Fruit fly (Drosophila melanogaster): ENCODE measurements around the gene CG17154.
A peak's percentile ranks its signal among the peaks of the same experiment; 100 is the strongest.

Gene CG17154

DNA sequence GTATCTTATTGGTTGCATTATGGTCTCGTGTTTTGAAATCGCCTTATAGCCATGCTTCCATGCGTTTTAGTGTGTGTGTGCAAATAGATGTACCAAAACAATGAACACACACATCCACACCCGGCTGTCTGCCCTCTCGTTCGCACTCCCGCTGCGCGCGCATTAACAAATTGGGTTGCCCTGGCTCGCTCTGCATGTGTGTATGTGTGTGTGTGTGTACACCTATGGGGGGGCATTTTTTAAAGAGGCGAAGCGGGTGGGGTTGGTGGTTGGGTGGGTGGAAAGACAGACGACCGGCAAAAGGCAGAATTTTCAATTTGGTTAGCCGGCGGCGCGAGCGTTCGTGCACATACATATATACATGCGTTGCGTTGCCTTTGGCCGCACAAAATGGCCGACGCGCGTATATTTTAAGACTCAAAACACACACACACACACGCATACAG, 35.7 kb downstream of the CG17154 start:
- no peak for TF ChIP-seq Clk (GFP tag; optimal IDR thresholded peaks at IDR 0.05)
- TF ChIP-seq CG12768 (GFP tag; optimal IDR thresholded peaks at IDR 0.05): peak; percentile 87
- TF ChIP-seq Hr96 (GFP tag; optimal IDR thresholded peaks at IDR 0.05): no peak
- peak; percentile 87 for TF ChIP-seq cic (GFP tag; optimal IDR thresholded peaks at IDR 0.05)
- TF ChIP-seq Mnt (GFP tag; optimal IDR thresholded peaks at IDR 0.05): peak; percentile 94
- TF ChIP-seq CG7045 (GFP tag; optimal IDR thresholded peaks at IDR 0.05): peak; percentile 20
- no peak for TF ChIP-seq Crg-1 (GFP tag; optimal IDR thresholded peaks at IDR 0.05)
- peak; percentile 18 for TF ChIP-seq CG33017 (tag; optimal IDR thresholded peaks at IDR 0.05)
- peak; percentile 64 for TF ChIP-seq CG14711 (tag; optimal IDR thresholded peaks at IDR 0.05)
- TF ChIP-seq cnc (optimal IDR thresholded peaks at IDR 0.05): no peak
- TF ChIP-seq toe (GFP tag; optimal IDR thresholded peaks at IDR 0.05): no peak
- TF ChIP-seq tj (GFP tag; optimal IDR thresholded peaks at IDR 0.05): peak; percentile 62
- peak; percentile 50 for TF ChIP-seq CG7101 (tag; optimal IDR thresholded peaks at IDR 0.05)
- peak; percentile 31 for TF ChIP-seq bab1 (GFP tag; optimal IDR thresholded peaks at IDR 0.05)
- peak; percentile 54 for TF ChIP-seq pad (GFP tag; optimal IDR thresholded peaks at IDR 0.05)

DNA sequence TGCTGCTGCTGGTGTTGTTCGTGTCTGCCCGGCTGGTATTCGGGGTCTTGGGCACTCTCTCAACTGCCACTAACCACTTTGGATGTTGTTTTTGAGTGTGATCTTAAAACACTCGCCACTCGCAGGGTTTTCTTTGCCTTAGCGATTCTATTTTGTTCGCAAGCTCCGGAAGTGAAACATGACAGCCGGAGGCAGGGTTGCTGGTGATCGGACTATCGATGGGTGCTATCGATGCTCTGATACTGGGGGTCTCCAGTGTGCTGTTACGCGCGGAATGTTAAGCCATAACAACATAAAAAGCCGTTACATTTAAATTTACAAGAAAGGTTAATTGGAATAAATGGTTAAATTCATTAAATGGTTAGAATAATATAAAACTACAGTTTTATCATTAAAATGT, 36.5 kb downstream of the CG17154 start, which contains the start of gene yps:
Gene yps, minus strand, starts transcription at position 176 of the 400 bp plus-strand sequence.
- TF ChIP-seq ovo (GFP tag; optimal IDR thresholded peaks at IDR 0.05) (peak; percentile 93), cnc (optimal IDR thresholded peaks at IDR 0.05) (no peak), Hr96 (GFP tag; optimal IDR thresholded peaks at IDR 0.05) (peak; percentile 93), bab1 (GFP tag; optimal IDR thresholded peaks at IDR 0.05) (peak; percentile 96), cic (GFP tag; optimal IDR thresholded peaks at IDR 0.05) (peak; percentile 82), CG7045 (GFP tag; optimal IDR thresholded peaks at IDR 0.05) (peak; percentile 96), pad (GFP tag; optimal IDR thresholded peaks at IDR 0.05) (peak; percentile 88), tj (GFP tag; optimal IDR thresholded peaks at IDR 0.05) (peak; percentile 76), Clk (GFP tag; optimal IDR thresholded peaks at IDR 0.05) (peak; percentile 80), CG1620 (GFP tag; optimal IDR thresholded peaks at IDR 0.05) (peak; percentile 95), Crg-1 (GFP tag; optimal IDR thresholded peaks at IDR 0.05) (peak; percentile 96), CG11617 (GFP tag; optimal IDR thresholded peaks at IDR 0.05) (peak; percentile 96), Mnt (GFP tag; optimal IDR thresholded peaks at IDR 0.05) (peak; percentile 96), CG12768 (GFP tag; optimal IDR thresholded peaks at IDR 0.05) (peak; percentile 93), CG5204 (GFP tag; optimal IDR thresholded peaks at IDR 0.05) (no peak), CG7101 (tag; optimal IDR thresholded peaks at IDR 0.05) (peak; percentile 97), CG33017 (tag; optimal IDR thresholded peaks at IDR 0.05) (peak; percentile 88), CG14711 (tag; optimal IDR thresholded peaks at IDR 0.05) (peak; percentile 85), toe (GFP tag; optimal IDR thresholded peaks at IDR 0.05) (no peak), kay (GFP tag; ENCODE audit: borderline replicate concordance) (no peak)

DNA sequence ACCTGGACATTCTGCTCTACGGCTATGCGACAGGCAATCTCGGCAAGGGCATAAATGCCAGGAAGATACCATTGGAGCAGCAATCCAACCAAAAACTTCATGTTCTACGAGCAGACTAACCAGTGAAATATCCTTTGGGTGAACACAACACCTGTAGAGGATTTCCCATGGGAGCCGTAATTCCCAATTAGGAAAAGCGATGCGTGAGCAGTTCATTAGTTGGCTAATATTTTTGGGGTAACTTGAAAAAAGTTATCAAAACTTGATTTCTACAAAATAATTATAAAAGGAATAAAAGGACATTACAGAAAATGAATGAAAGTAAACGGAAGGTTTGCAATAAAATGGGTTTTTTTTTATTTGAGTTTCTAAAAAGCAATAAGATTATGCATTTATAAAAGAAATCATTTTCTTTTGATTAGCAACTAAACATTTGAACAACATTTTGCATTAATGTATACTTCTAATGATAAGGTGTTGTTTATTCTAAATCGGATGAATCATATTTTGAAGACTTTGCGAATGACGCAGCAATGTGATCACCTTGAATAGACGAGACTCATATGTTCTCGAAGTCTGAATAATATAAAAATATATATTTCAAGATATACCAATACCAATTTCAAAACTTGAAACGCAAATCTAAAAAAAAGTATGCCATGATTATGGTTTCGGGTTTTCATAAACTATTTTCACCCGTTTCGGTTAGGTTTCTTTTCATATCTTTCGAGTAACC, 39.0 kb downstream of the CG17154 start, which contains the start of the genes Ir68b and CG34241:
Gene Ir68b, minus strand, starts transcription at position 101 of the 736 bp plus-strand sequence.
Gene CG34241, plus strand, starts transcription at position 686 of the 736 bp plus-strand sequence.
- TF ChIP-seq toe (GFP tag; optimal IDR thresholded peaks at IDR 0.05): no peak

DNA sequence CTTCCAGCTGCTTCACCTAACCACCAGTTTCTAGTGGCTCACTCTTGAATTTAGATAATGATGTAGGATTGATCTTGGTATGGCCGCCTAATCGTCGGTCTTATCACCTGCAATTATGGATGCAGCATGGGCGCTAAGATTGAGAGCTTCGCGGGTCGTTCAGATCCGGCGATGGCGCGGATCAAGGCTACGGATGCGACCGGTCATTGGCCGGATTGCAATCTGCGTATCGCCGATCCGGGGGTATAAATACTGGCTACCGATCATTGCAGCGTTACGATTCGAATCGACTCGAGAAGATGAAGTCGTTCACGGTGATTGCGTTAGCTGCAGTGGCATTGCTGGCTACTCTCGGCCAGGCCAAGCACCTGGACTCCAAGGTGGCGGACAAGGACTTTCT, 40.7 kb downstream of the CG17154 start, which contains the start of gene Lsp2:
Gene Lsp2, plus strand, starts transcription at position 283 of the 400 bp plus-strand sequence.
- TF ChIP-seq tj (GFP tag; optimal IDR thresholded peaks at IDR 0.05) (no peak), kay (GFP tag; ENCODE audit: borderline replicate concordance) (no peak), Mnt (GFP tag; optimal IDR thresholded peaks at IDR 0.05) (no peak), CG5204 (GFP tag; optimal IDR thresholded peaks at IDR 0.05) (no peak), cic (GFP tag; optimal IDR thresholded peaks at IDR 0.05) (no peak), CG14711 (tag; optimal IDR thresholded peaks at IDR 0.05) (no peak), CG11617 (GFP tag; optimal IDR thresholded peaks at IDR 0.05) (no peak)

DNA sequence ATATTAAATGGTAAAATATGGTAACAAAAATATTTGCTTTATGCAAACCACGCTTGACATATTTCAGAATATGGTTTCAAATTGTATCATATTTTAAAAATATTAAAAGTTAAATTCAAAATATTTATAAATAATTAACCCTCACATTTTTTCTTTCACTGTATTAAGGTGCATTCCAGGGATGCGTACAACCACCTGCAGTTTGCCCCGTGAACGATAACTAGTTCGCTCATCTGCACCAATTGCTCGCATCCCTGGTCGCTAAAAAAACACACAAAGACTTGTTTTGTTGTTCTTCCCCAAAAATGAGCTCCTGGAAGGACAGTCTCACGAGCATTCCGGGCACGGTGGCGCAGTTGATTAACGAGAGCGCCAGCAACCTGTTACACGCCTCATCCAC, 43.5 kb downstream of the CG17154 start, which contains the start of gene DEF8:
Gene DEF8, plus strand, starts transcription at position 229 of the 400 bp plus-strand sequence.
- TF ChIP-seq CG33017 (tag; optimal IDR thresholded peaks at IDR 0.05) (peak; percentile 63), tj (GFP tag; optimal IDR thresholded peaks at IDR 0.05) (peak; percentile 49), CG7101 (tag; optimal IDR thresholded peaks at IDR 0.05) (peak; percentile 77), Hr96 (GFP tag; optimal IDR thresholded peaks at IDR 0.05) (peak; percentile 55), CG11617 (GFP tag; optimal IDR thresholded peaks at IDR 0.05) (peak; percentile 84), toe (GFP tag; optimal IDR thresholded peaks at IDR 0.05) (peak; percentile 71), Mnt (GFP tag; optimal IDR thresholded peaks at IDR 0.05) (peak; percentile 60), Crg-1 (GFP tag; optimal IDR thresholded peaks at IDR 0.05) (peak; percentile 36), CG5204 (GFP tag; optimal IDR thresholded peaks at IDR 0.05) (no peak), CG12768 (GFP tag; optimal IDR thresholded peaks at IDR 0.05) (peak; percentile 60), pad (GFP tag; optimal IDR thresholded peaks at IDR 0.05) (peak; percentile 48), kay (GFP tag; ENCODE audit: borderline replicate concordance) (no peak), Clk (GFP tag; optimal IDR thresholded peaks at IDR 0.05) (peak; percentile 46), CG7045 (GFP tag; optimal IDR thresholded peaks at IDR 0.05) (peak; percentile 69), bab1 (GFP tag; optimal IDR thresholded peaks at IDR 0.05) (peak; percentile 80), cnc (optimal IDR thresholded peaks at IDR 0.05) (no peak), ovo (GFP tag; optimal IDR thresholded peaks at IDR 0.05) (peak; percentile 47), CG1620 (GFP tag; optimal IDR thresholded peaks at IDR 0.05) (peak; percentile 71), cic (GFP tag; optimal IDR thresholded peaks at IDR 0.05) (no peak), CG14711 (tag; optimal IDR thresholded peaks at IDR 0.05) (peak; percentile 85)

DNA sequence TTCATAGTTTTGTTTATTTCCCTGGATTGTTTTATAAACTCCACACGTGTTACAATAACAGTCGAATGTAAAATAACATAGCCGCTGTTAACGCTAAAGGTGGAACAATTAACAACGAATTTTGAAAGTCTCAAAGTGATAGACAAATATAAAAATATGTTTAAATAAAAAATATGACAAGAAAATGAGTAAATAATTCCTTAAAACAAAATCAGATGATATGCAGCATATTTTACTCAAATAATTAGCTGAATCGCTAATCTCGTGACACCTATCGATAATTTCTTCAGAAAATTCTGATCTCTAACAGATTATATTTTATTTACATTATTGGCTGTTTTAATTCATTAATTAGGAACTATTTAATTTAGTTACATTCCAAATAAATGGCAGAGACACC, 48.2 kb downstream of the CG17154 start, which contains the start of the genes CG5645 and Atg12:
Gene CG5645, minus strand, starts transcription at position 77 of the 400 bp plus-strand sequence.
Gene Atg12, plus strand, starts transcription at position 338 of the 400 bp plus-strand sequence.
- TF ChIP-seq CG7101 (tag; optimal IDR thresholded peaks at IDR 0.05) (peak; percentile 83), ovo (GFP tag; optimal IDR thresholded peaks at IDR 0.05) (no peak), CG5204 (GFP tag; optimal IDR thresholded peaks at IDR 0.05) (no peak), kay (GFP tag; ENCODE audit: borderline replicate concordance) (no peak), tj (GFP tag; optimal IDR thresholded peaks at IDR 0.05) (peak; percentile 46), CG14711 (tag; optimal IDR thresholded peaks at IDR 0.05) (peak; percentile 84), bab1 (GFP tag; optimal IDR thresholded peaks at IDR 0.05) (peak; percentile 93), Hr96 (GFP tag; optimal IDR thresholded peaks at IDR 0.05) (peak; percentile 24), cnc (optimal IDR thresholded peaks at IDR 0.05) (no peak), CG12768 (GFP tag; optimal IDR thresholded peaks at IDR 0.05) (peak; percentile 67), Crg-1 (GFP tag; optimal IDR thresholded peaks at IDR 0.05) (no peak), CG7045 (GFP tag; optimal IDR thresholded peaks at IDR 0.05) (peak; percentile 74), Clk (GFP tag; optimal IDR thresholded peaks at IDR 0.05) (peak; percentile 1), pad (GFP tag; optimal IDR thresholded peaks at IDR 0.05) (peak; percentile 4), toe (GFP tag; optimal IDR thresholded peaks at IDR 0.05) (peak; percentile 50), cic (GFP tag; optimal IDR thresholded peaks at IDR 0.05) (no peak), CG33017 (tag; optimal IDR thresholded peaks at IDR 0.05) (peak; percentile 55), Mnt (GFP tag; optimal IDR thresholded peaks at IDR 0.05) (peak; percentile 75), CG11617 (GFP tag; optimal IDR thresholded peaks at IDR 0.05) (peak; percentile 68), CG1620 (GFP tag; optimal IDR thresholded peaks at IDR 0.05) (peak; percentile 51)
